Fruit fly (Drosophila melanogaster) whole organism, embryonic: Measurements from ENCODE around the gene mal.

ENCODE experiments used
- B-H1 ChIP-seq: fragments of 200-800 bp; sonication (Bioruptor generic); IDR thresholded peaks from 3 replicates; pipeline ENCODE4 v1.3.6; 2022; ENCODE audit warnings: missing biosample characterization, missing genetic modification characterization
- CG10321 ChIP-seq: fragments of 200-800 bp; sonication (Bioruptor generic); IDR thresholded peaks from 2 replicates; pipeline ENCODE4 v1.3.6; 2022; ENCODE audit warnings: missing biosample characterization, missing genetic modification characterization
- CG10654 ChIP-seq: fragments of 200-800 bp; sonication (Bioruptor generic); optimal IDR thresholded peaks from 2 replicates; lab custom pipeline; 2016; ENCODE audit warnings: missing biosample characterization, missing genetic modification characterization
- CG13894 ChIP-seq: fragments of 200-800 bp; sonication (Bioruptor generic); optimal IDR thresholded peaks from 3 replicates; lab custom pipeline; 2018; ENCODE audit warnings: missing biosample characterization, mild to moderate bottlenecking, missing genetic modification characterization, moderate library complexity
- CG14667 ChIP-seq: fragments of 200-800 bp; sonication (Bioruptor generic); IDR thresholded peaks from 2 replicates; pipeline ENCODE4 v1.3.6; 2022; ENCODE audit warnings: missing biosample characterization, missing genetic modification characterization
- CG1603 ChIP-seq: fragments of 200-800 bp; sonication (Bioruptor generic); optimal IDR thresholded peaks from 2 replicates; lab custom pipeline; 2019; ENCODE audit warnings: missing biosample characterization, mild to moderate bottlenecking, missing genetic modification characterization, moderate library complexity
- CG17186 ChIP-seq: fragments of 200-800 bp; sonication (Bioruptor generic); optimal IDR thresholded peaks from 3 replicates; lab custom pipeline; 2017; ENCODE audit warnings: missing biosample characterization, missing genetic modification reagents, missing genetic modification characterization
- CG18011 ChIP-seq: fragments of 200-800 bp; sonication (Bioruptor generic); optimal IDR thresholded peaks from 2 replicates; lab custom pipeline; 2017; ENCODE audit warnings: missing biosample characterization, missing genetic modification characterization, mild to moderate bottlenecking, moderate library complexity, missing genotype
- CG18764 ChIP-seq: fragments of 200-800 bp; sonication (Bioruptor generic); optimal IDR thresholded peaks from 3 replicates; lab custom pipeline; 2016; ENCODE audit warnings: missing biosample characterization, missing genetic modification characterization
- CG2116 ChIP-seq: fragments of 200-800 bp; sonication (Bioruptor generic); optimal IDR thresholded peaks from 3 replicates; lab custom pipeline; 2018; ENCODE audit warnings: missing biosample characterization, mild to moderate bottlenecking, missing genetic modification characterization
- CG2202 ChIP-seq: fragments of 200-800 bp; sonication (Bioruptor generic); optimal IDR thresholded peaks from 2 replicates; lab custom pipeline; 2018; ENCODE audit warnings: missing biosample characterization, mild to moderate bottlenecking, missing genetic modification characterization
- CG33213 ChIP-seq: fragments of 200-800 bp; sonication (Bioruptor generic); optimal IDR thresholded peaks from 3 replicates; lab custom pipeline; 2016; ENCODE audit warnings: missing biosample characterization, missing genetic modification characterization
- CG34422 ChIP-seq: fragments of 200-800 bp; sonication (Bioruptor generic); IDR thresholded peaks from 3 replicates; pipeline ENCODE4 v1.3.6; 2022; ENCODE audit warnings: missing biosample characterization, missing genetic modification characterization
- CG4617 ChIP-seq: fragments of 200-800 bp; sonication (Bioruptor generic); optimal IDR thresholded peaks from 3 replicates; lab custom pipeline; 2016; ENCODE audit warnings: missing biosample characterization, missing genetic modification characterization, borderline replicate concordance
- CG4707 ChIP-seq: fragments of 200-800 bp; sonication (Bioruptor generic); optimal IDR thresholded peaks from 2 replicates; lab custom pipeline; 2018; ENCODE audit warnings: missing biosample characterization, mild to moderate bottlenecking, missing genetic modification characterization, moderate library complexity
- CG7987 ChIP-seq: fragments of 200-800 bp; sonication (Bioruptor generic); optimal IDR thresholded peaks from 2 replicates; lab custom pipeline; 2018; ENCODE audit warnings: missing biosample characterization, mild to moderate bottlenecking, missing genetic modification characterization, moderate library complexity
- CG8359 ChIP-seq: fragments of 200-800 bp; sonication (Bioruptor generic); optimal IDR thresholded peaks from 2 replicates; lab custom pipeline; 2017; ENCODE audit warnings: missing biosample characterization, mild to moderate bottlenecking, missing genetic modification characterization, borderline replicate concordance
- CG8478 ChIP-seq: fragments of >200 bp; optimal IDR thresholded peaks from 2 replicates; lab custom pipeline; 2018
- CG9876 ChIP-seq: fragments of 200-800 bp; sonication (Bioruptor generic); optimal IDR thresholded peaks from 2 replicates; lab custom pipeline; 2016; ENCODE audit warnings: missing biosample characterization, missing genetic modification characterization
- D19B ChIP-seq: fragments of 200-800 bp; sonication (Bioruptor generic); optimal IDR thresholded peaks from 2 replicates; lab custom pipeline; 2017; ENCODE audit warnings: missing biosample characterization, mild to moderate bottlenecking, missing genetic modification characterization
- Dek ChIP-seq: fragments of 200-800 bp; sonication (Bioruptor generic); optimal IDR thresholded peaks from 3 replicates; lab custom pipeline; 2019; ENCODE audit warnings: missing biosample characterization, mild to moderate bottlenecking, missing genetic modification characterization, moderate library complexity
- Doc3 ChIP-seq: fragments of 200-800 bp; sonication (Bioruptor generic); IDR thresholded peaks from 3 replicates; pipeline ENCODE4 v1.3.6; 2022; ENCODE audit warnings: missing biosample characterization, missing genetic modification characterization; ENCODE audit not compliant: partially characterized antibody
- E2f1 ChIP-seq: fragments of 200-800 bp; sonication (Bioruptor generic); IDR thresholded peaks from 2 replicates; pipeline ENCODE4 v1.3.6; 2022; ENCODE audit warnings: missing biosample characterization, missing genetic modification characterization
- Ets97D ChIP-seq: fragments of 200-800 bp; sonication (Bioruptor generic); optimal IDR thresholded peaks from 3 replicates; lab custom pipeline; 2016; ENCODE audit warnings: missing biosample characterization, missing genetic modification characterization
- HLH54F ChIP-seq: fragments of 200-800 bp; sonication (Bioruptor generic); optimal IDR thresholded peaks from 3 replicates; lab custom pipeline; 2016; ENCODE audit warnings: missing biosample characterization, missing genetic modification characterization
- HLHmδ ChIP-seq: fragments of 200-800 bp; sonication (Bioruptor generic); optimal IDR thresholded peaks from 2 replicates; lab custom pipeline; 2018; ENCODE audit warnings: missing biosample characterization, mild to moderate bottlenecking, missing genetic modification characterization, moderate library complexity
- Hr39 ChIP-seq: fragments of >200 bp; optimal IDR thresholded peaks from 2 replicates; lab custom pipeline; 2017
- Lhr ChIP-seq: fragments of 200-800 bp; sonication (Bioruptor generic); optimal IDR thresholded peaks from 3 replicates; lab custom pipeline; 2017; ENCODE audit warnings: mild to moderate bottlenecking, missing biosample characterization, missing genetic modification reagents, missing genetic modification characterization
- Mrtf ChIP-seq: fragments of 200-800 bp; sonication (Bioruptor generic); IDR thresholded peaks from 3 replicates; pipeline ENCODE4 v1.3.6; 2022; ENCODE audit warnings: missing biosample characterization, missing genetic modification characterization
- NC2β ChIP-seq: fragments of 200-800 bp; sonication (Bioruptor generic); optimal IDR thresholded peaks from 2 replicates; lab custom pipeline; 2016; ENCODE audit warnings: missing biosample characterization, missing genetic modification characterization
- Ravus ChIP-seq: fragments of 200-800 bp; sonication (Bioruptor generic); IDR thresholded peaks from 2 replicates; pipeline ENCODE4 v1.3.6; 2022; ENCODE audit warnings: missing biosample characterization, missing genetic modification characterization
- Rx ChIP-seq: fragments of 200-800 bp; sonication (Bioruptor generic); IDR thresholded peaks from 2 replicates; pipeline ENCODE4 v1.3.6; 2022; ENCODE audit warnings: missing biosample characterization, missing genetic modification characterization
- bowl ChIP-seq: fragments of 200-800 bp; sonication (Bioruptor generic); IDR thresholded peaks from 2 replicates; pipeline ENCODE4 v1.3.6; 2022; ENCODE audit warnings: missing biosample characterization, missing genetic modification characterization
- cato ChIP-seq: fragments of 200-800 bp; sonication (Bioruptor generic); optimal IDR thresholded peaks from 2 replicates; lab custom pipeline; 2016; ENCODE audit warnings: missing biosample characterization, missing genetic modification characterization, borderline replicate concordance
- crc ChIP-seq: fragments of 200-800 bp; sonication (Bioruptor generic); optimal IDR thresholded peaks from 2 replicates; lab custom pipeline; 2016; ENCODE audit warnings: missing biosample characterization, missing genetic modification characterization
- dmrt99B ChIP-seq: fragments of 200-800 bp; sonication (Bioruptor generic); optimal IDR thresholded peaks from 2 replicates; lab custom pipeline; 2018; ENCODE audit warnings: missing biosample characterization, mild to moderate bottlenecking, missing genetic modification characterization, moderate library complexity
- eve ChIP-seq, 2 experiments: fragments of >200 bp; optimal IDR thresholded peaks; 2 replicates each; lab custom pipeline; 2017; ENCODE audit warnings: missing biosample characterization in 2 of 2, missing genetic modification characterization in 2 of 2
- ftz-f1 ChIP-seq: fragments of 200-800 bp; sonication (Bioruptor generic); optimal IDR thresholded peaks from 2 replicates; lab custom pipeline; 2016; ENCODE audit warnings: missing biosample characterization, missing genetic modification characterization
- gsb-n ChIP-seq: fragments of 200-800 bp; sonication (Bioruptor generic); optimal IDR thresholded peaks from 3 replicates; lab custom pipeline; 2018; ENCODE audit warnings: missing biosample characterization, mild to moderate bottlenecking, missing genetic modification characterization
- hth ChIP-seq: fragments of >200 bp; optimal IDR thresholded peaks from 2 replicates; lab custom pipeline; 2017; ENCODE audit warnings: inconsistent platforms
- lola ChIP-seq, 3 experiments: fragments of >200 bp in 2 of 3; fragments of 200-800 bp in 1 of 3; sonication (Bioruptor generic) in 1 of 3; optimal IDR thresholded peaks; 2 replicates each; lab custom pipeline; 2017 to 2019; ENCODE audit warnings: missing biosample characterization in 3 of 3, missing genetic modification characterization in 3 of 3, mild to moderate bottlenecking in 1 of 3, moderate library complexity in 1 of 3
- nerfin-2 ChIP-seq: fragments of 200-800 bp; sonication (Bioruptor generic); IDR thresholded peaks from 2 replicates; pipeline ENCODE4 v1.3.6; 2022; ENCODE audit warnings: missing biosample characterization, missing genetic modification characterization; ENCODE audit not compliant: partially characterized antibody
- oc ChIP-seq: fragments of 200-800 bp; sonication (Bioruptor generic); optimal IDR thresholded peaks from 2 replicates; lab custom pipeline; 2018; ENCODE audit warnings: missing biosample characterization, mild to moderate bottlenecking, missing genetic modification characterization, moderate library complexity
- pum ChIP-seq: fragments of 200-800 bp; sonication (Bioruptor generic); optimal IDR thresholded peaks from 2 replicates; lab custom pipeline; 2016; ENCODE audit warnings: missing biosample characterization, missing genetic modification characterization
- ro ChIP-seq: fragments of 200-800 bp; sonication (Bioruptor generic); IDR thresholded peaks from 2 replicates; pipeline ENCODE4 v1.3.6; 2022; ENCODE audit warnings: missing biosample characterization, missing genetic modification characterization
- tgo ChIP-seq: fragments of 200-800 bp; sonication (Bioruptor generic); IDR thresholded peaks from 3 replicates; pipeline ENCODE4 v1.3.6; 2022; ENCODE audit warnings: missing biosample characterization, missing genetic modification characterization
- trh ChIP-seq: fragments of 200-800 bp; sonication (Bioruptor generic); optimal IDR thresholded peaks from 2 replicates; lab custom pipeline; 2016; ENCODE audit warnings: missing biosample characterization, missing genetic modification characterization
- unc-4 ChIP-seq: fragments of 200-800 bp; sonication (Bioruptor generic); IDR thresholded peaks from 2 replicates; pipeline ENCODE4 v1.3.6; 2022; ENCODE audit warnings: missing biosample characterization, missing genetic modification characterization; ENCODE audit not compliant: partially characterized antibody
- wek ChIP-seq: fragments of 200-800 bp; sonication (Bioruptor generic); optimal IDR thresholded peaks from 3 replicates; lab custom pipeline; 2018; ENCODE audit warnings: missing biosample characterization, mild to moderate bottlenecking, missing genetic modification characterization, moderate library complexity
- zfh2 ChIP-seq: fragments of 200-800 bp; sonication (Bioruptor generic); optimal IDR thresholded peaks from 2 replicates; lab custom pipeline; 2016; ENCODE audit warnings: missing biosample characterization, missing genetic modification characterization

mal gene

DNA sequence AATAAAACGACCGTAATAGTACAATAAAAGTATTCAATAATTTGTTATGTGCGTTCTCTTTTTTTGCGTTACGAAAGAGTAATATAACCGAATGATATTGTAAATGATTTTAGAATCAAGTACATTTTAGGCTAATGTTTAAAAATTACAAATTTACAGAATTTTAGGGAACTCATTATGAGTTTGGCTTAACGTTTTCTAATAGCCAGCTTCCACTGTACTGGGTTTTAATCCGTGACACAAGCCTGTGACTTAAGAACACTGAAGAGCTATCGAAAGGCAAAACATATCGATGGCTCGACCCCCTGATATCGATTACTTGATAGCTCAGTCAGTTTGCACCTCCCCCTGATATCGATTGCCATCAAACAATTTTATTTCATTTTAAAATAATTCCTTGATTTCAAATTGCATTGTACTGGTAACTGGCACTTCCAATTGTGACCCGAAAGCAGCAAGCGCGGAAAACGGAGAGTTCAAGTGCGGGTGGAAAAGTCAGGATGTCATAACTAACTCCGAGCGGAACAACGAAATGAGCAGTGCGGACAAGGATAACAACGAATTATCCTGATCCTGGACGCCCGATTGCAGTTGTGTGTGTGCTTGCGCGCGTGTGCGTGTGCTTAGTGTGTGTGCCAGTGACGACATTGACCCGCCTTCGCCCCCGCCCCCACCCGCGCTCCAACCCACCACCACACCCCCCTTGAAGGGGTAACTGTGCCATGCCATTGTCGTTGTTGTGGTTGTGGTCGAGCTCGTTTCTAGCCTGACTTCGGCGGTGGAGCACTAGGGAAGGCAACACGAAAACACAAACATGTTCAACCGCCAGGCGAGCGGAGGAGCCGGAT, 35.2 kb upstream of the mal start, which contains the start of gene HERC2 (continued):
- TF ChIP-seq lola (GFP tag; optimal IDR thresholded peaks at IDR 0.05; lab: Kevin White, UChicago) (peak in 1 of 3 experiments; percentile 30), dmrt99B (tag; lab: Kevin White, UChicago) (no peak), D19B (GFP tag; lab: Kevin White, UChicago) (no peak), pum (GFP tag; lab: Kevin White, UChicago) (peak; percentile 49), nerfin-2 (peak; percentile 92), trh (GFP tag; lab: Kevin White, UChicago) (no peak), unc-4 (GFP tag; lab: Robert Waterston, UW) (peak; percentile 77), CG10321 (no peak), HLH54F (GFP tag; lab: Kevin White, UChicago) (peak; percentile 52), ro (no peak), NC2β (GFP tag; lab: Kevin White, UChicago) (no peak), gsb-n (no peak), Rx (GFP tag; lab: Robert Waterston, UW) (no peak), zfh2 (peak; percentile 56), CG8478 (lab: Kevin White, UChicago) (no peak), HLHmδ (no peak), CG18764 (GFP tag; lab: Kevin White, UChicago) (no peak), hth (lab: Kevin White, UChicago) (no peak), crc (GFP tag; lab: Kevin White, UChicago) (no peak), CG10654 (GFP tag; lab: Kevin White, UChicago) (peak; percentile 11), CG13894 (tag; lab: Kevin White, UChicago) (no peak), CG2202 (tag; lab: Kevin White, UChicago) (no peak), CG4617 (GFP tag; lab: Kevin White, UChicago) (peak; percentile 66), ftz-f1 (no peak), CG2116 (peak; percentile 67), CG34422 (no peak), Hr39 (lab: Kevin White, UChicago) (no peak), CG4707 (GFP tag; lab: Kevin White, UChicago) (no peak), CG8359 (GFP tag; lab: Kevin White, UChicago) (no peak), CG33213 (no peak), CG9876 (GFP tag; lab: Kevin White, UChicago) (peak; percentile 15), wek (GFP tag; lab: Kevin White, UChicago) (no peak), Lhr (GFP tag; lab: Kevin White, UChicago) (no peak), Doc3 (GFP tag; lab: Robert Waterston, UW) (peak; percentile 78), CG18011 (GFP tag; lab: Kevin White, UChicago) (peak; percentile 36), E2f1 (GFP tag; lab: Robert Waterston, UW) (peak; percentile 31; the same call in 1 of the 2 replicates), Ravus (GFP tag; lab: Robert Waterston, UW) (no peak), CG1603 (no peak), Dek (tag; lab: Kevin White, UChicago) (peak; percentile 12), tgo (GFP tag; lab: Robert Waterston, UW) (peak; percentile 66), CG14667 (GFP tag; lab: Robert Waterston, UW) (peak; percentile 34; the same call in 1 of the 2 replicates), CG17186 (GFP tag; lab: Kevin White, UChicago) (peak; percentile 17), Ets97D (GFP tag; lab: Kevin White, UChicago) (peak; percentile 41), oc (tag; lab: Kevin White, UChicago) (peak; percentile 70), bowl (GFP tag; lab: Robert Waterston, UW) (no peak), Mrtf (no peak), CG7987 (GFP tag; lab: Kevin White, UChicago) (no peak), B-H1 (GFP tag; lab: Robert Waterston, UW) (no peak), eve (GFP tag; optimal IDR thresholded peaks at IDR 0.05; lab: Kevin White, UChicago) (no peak), cato (GFP tag; lab: Kevin White, UChicago) (no peak)
